Worm (Caenorhabditis elegans) whole organism, L3 larva: ENCODE measurements around the gene M04C3.1.
A peak's percentile ranks its signal among the peaks of the same experiment; 100 is the strongest.

Experiments
- ama-1 ChIP-seq: fragments of 150-350 bp; optimal IDR thresholded peaks from 2 replicates; lab custom pipeline; 2018
- ceh-28 ChIP-seq: fragments of 150-350 bp; optimal IDR thresholded peaks from 2 replicates; lab custom pipeline; 2014; ENCODE audit warnings: missing biosample characterization, missing genetic modification reagents, missing genetic modification characterization
- egl-27 ChIP-seq: sonication (generic microtip); optimal IDR thresholded peaks from 4 replicates; lab custom pipeline; 2017; ENCODE audit warnings: missing biosample characterization, missing genetic modification reagents, missing genetic modification characterization
- elt-1 ChIP-seq: fragments of 150-350 bp; optimal IDR thresholded peaks from 2 replicates; lab custom pipeline; 2014; ENCODE audit warnings: missing biosample characterization, missing genetic modification characterization
- fos-1 ChIP-seq: fragments of 150-350 bp; optimal IDR thresholded peaks from 2 replicates; lab custom pipeline; 2014; ENCODE audit warnings: missing biosample characterization, missing genetic modification characterization
- mdl-1 ChIP-seq: fragments of 150-350 bp; optimal IDR thresholded peaks from 2 replicates; lab custom pipeline; 2014; ENCODE audit warnings: missing biosample characterization, missing genetic modification characterization
- nhr-12 ChIP-seq: fragments of 150-350 bp; optimal IDR thresholded peaks from 2 replicates; lab custom pipeline; 2014; ENCODE audit warnings: missing biosample characterization, missing genetic modification characterization
- nhr-28 ChIP-seq: fragments of 150-350 bp; optimal IDR thresholded peaks from 2 replicates; lab custom pipeline; 2014; ENCODE audit warnings: missing biosample characterization, missing genetic modification characterization
- pqm-1 ChIP-seq: fragments of 150-350 bp; optimal IDR thresholded peaks from 2 replicates; lab custom pipeline; 2017; ENCODE audit warnings: missing biosample characterization, missing genetic modification characterization, inconsistent platforms
- skn-1 ChIP-seq: fragments of 150-350 bp; optimal IDR thresholded peaks from 2 replicates; lab custom pipeline; 2014; ENCODE audit warnings: missing biosample characterization, missing genetic modification characterization
- zag-1 ChIP-seq: fragments of 150-350 bp; optimal IDR thresholded peaks from 2 replicates; lab custom pipeline; 2014; ENCODE audit warnings: missing biosample characterization, missing genetic modification characterization

DNA sequence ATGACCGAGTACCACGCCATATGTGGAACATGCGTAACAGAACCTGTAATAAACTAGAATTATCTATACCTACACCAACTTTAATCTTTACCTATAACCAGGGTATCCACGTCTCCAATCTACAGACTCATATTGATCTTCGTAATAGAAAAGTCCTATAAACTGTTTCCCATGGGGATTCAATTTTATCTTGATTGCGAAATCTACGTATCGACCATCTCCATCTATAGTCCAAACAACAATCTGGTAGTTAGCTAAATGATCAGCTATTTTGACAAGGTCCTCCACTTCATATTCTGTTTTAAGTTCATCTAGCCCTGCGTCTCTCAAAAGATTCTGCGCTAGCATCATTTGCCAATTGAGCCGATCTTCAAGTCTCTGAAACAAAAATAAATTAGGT is 15.8 kb downstream of the M04C3.1 start:
- TF ChIP-seq mdl-1 (tag; lab: Kevin White, UChicago) (no peak), ama-1 (no peak), fos-1 (tag; lab: Kevin White, UChicago) (no peak), pqm-1 (tag; lab: Kevin White, UChicago) (no peak), nhr-12 (tag; lab: Kevin White, UChicago) (no peak), zag-1 (tag; lab: Kevin White, UChicago) (no peak), nhr-28 (no peak), elt-1 (peak; percentile 99), egl-27 (tag; lab: Kevin White, UChicago) (no peak), skn-1 (no peak), ceh-28 (tag; lab: Kevin White, UChicago) (no peak)
